Worm (Caenorhabditis elegans) whole organism, L2 larva: ENCODE measurements around the gene dep-1.

ENCODE experiments used
- ama-1 ChIP-seq: fragments of 150-350 bp; optimal IDR thresholded peaks from 2 replicates; lab custom pipeline; 2018; ENCODE audit warnings: inconsistent platforms
- nhr-11 ChIP-seq: fragments of 150-350 bp; optimal IDR thresholded peaks from 2 replicates; lab custom pipeline; 2014; ENCODE audit warnings: missing biosample characterization, missing genetic modification characterization
- nhr-23 ChIP-seq: fragments of 150-350 bp; optimal IDR thresholded peaks from 2 replicates; lab custom pipeline; 2014; ENCODE audit warnings: missing biosample characterization, missing genetic modification reagents, missing genetic modification characterization
- unc-62 ChIP-seq: fragments of 150-350 bp; optimal IDR thresholded peaks from 2 replicates; lab custom pipeline; 2014; ENCODE audit warnings: missing biosample characterization, missing genetic modification reagents, missing genetic modification characterization

ce11 chrII:9009976-9010702, 9.5 kb downstream of the dep-1 start:
- TF ChIP-seq nhr-11 (tag; lab: Kevin White, UChicago) (no peak), nhr-23 (tag; lab: Kevin White, UChicago) (no peak), unc-62 (GFP tag; lab: Kevin White, UChicago) (no peak), ama-1 (no peak)
